Worm (Caenorhabditis elegans): ENCODE measurements around the gene ncx-7.
"Not testable (repeated sequence)": the region's sequence is repeated elsewhere in the genome, so short reads cannot be mapped to it uniquely, and the experiment has no call there.

ncx-7 gene

DNA sequence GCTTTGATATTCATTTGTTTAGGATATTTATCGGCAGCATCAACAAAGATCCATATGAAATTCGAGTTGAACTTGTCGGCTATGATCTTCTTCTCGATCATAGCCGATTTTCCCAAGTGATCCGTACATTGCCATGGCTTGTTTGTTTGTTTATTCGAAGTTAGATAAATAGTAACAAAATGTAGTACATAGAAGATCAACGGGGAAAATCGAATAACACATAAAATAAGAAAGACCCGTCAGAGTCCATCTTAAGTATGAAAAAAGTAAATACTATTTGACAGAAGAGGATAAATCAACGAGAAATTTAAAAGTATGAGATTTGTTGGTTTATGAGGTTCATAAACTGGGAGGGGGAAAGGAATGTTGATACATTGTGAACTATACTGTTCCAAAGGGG lies 37.4 kb downstream of the ncx-7 start, which contains the start of gene C07A9.5:
Gene C07A9.5 (minus strand): TSS at position 101 of the 400 bp plus-strand sequence.
- not testable (repeated sequence) for TF ChIP-seq ceh-48, elt-4, sox-4 (tag; optimal IDR thresholded peaks at IDR 0.05)

ce11 chrIII:9681206-9681605 lies 38.9 kb downstream of the ncx-7 start, which contains the start of gene C07A9.13:
TSS of gene C07A9.13 (minus strand) at chrIII:9681306.
- not testable (repeated sequence) for TF ChIP-seq zip-5 (tag; optimal IDR thresholded peaks at IDR 0.05); ceh-22 (tag; optimal IDR thresholded peaks at IDR 0.05); dmd-4 (tag; optimal IDR thresholded peaks at IDR 0.05; ENCODE audit: borderline replicate concordance)

DNA sequence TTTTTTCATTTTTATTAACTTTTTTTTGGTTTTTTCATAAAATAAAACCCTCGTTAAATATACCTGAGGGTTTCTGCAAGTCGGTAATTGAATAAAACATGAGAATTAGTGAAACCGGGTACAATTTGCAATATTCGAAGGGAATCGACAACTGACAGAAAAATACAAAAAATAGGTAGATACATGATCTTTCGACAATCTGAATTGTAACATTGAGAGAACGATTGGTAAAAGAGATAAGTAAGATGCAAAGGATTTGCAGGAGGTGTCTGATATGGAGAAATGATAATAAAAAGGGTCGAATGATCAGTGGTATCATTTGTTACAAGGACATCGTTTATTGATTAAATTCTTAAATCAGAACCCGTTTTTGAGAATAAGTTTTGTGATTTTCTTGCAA lies 41.3 kb downstream of the ncx-7 start, which contains the start of gene ugt-60:
Gene ugt-60 (minus strand): TSS at position 233 of the 400 bp plus-strand sequence.
- TF ChIP-seq mec-3 (tag; optimal IDR thresholded peaks at IDR 0.05; ENCODE audit: borderline replicate concordance): no peak
- peak; percentile 5 for TF ChIP-seq nhr-11 (tag; optimal IDR thresholded peaks at IDR 0.05)

DNA sequence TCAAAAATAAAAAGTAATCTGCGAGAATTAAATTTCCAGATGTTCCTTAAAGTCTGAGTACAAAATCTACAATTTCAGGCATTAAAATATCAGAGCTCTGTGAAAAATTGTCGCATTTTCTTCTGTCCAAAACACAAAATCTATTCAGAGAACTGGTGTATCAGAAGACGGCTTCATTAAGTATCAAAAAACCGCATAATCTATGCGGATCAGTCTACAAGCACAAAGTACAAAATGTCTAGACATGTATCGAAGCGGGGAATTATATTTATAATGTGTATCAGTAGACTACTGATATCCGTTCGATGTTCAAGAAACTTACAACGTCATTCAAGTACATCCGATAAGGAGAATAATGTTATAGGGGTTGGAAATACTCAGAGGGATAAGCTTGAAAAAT lies 50.5 kb downstream of the ncx-7 start:
- no peak for TF ChIP-seq gmeb-2 (tag; optimal IDR thresholded peaks at IDR 0.05)
- no peak for TF ChIP-seq ahr-1 (tag; optimal IDR thresholded peaks at IDR 0.05)
- no peak for TF ChIP-seq ceh-19 (GFP tag; optimal IDR thresholded peaks at IDR 0.05)
- TF ChIP-seq elt-2 (tag; optimal IDR thresholded peaks at IDR 0.05): no peak
- no peak for TF ChIP-seq ceh-14 (tag; optimal IDR thresholded peaks at IDR 0.05)
- no peak for TF ChIP-seq zip-5 (tag; optimal IDR thresholded peaks at IDR 0.05)
- no peak for TF ChIP-seq ceh-24 (tag; optimal IDR thresholded peaks at IDR 0.05)
- TF ChIP-seq pha-4 (tag; optimal IDR thresholded peaks at IDR 0.05): no peak
- no peak for TF ChIP-seq dmd-4 (tag; optimal IDR thresholded peaks at IDR 0.05; ENCODE audit: borderline replicate concordance)
- TF ChIP-seq tbx-7 (tag; optimal IDR thresholded peaks at IDR 0.05): no peak
- no peak for TF ChIP-seq K09A11.1 (tag; optimal IDR thresholded peaks at IDR 0.05; ENCODE audit: insufficient read depth)
- no peak for TF ChIP-seq lim-6 (tag; optimal IDR thresholded peaks at IDR 0.05)
- TF ChIP-seq lin-11 (tag; optimal IDR thresholded peaks at IDR 0.05): no peak
- TF ChIP-seq ceh-34 (tag; optimal IDR thresholded peaks at IDR 0.05): no peak
- no peak for TF ChIP-seq ceh-31 (tag; optimal IDR thresholded peaks at IDR 0.05)
- TF ChIP-seq ceh-9 (tag; optimal IDR thresholded peaks at IDR 0.05): no peak
- TF ChIP-seq nhr-232 (tag; optimal IDR thresholded peaks at IDR 0.05): no peak

DNA sequence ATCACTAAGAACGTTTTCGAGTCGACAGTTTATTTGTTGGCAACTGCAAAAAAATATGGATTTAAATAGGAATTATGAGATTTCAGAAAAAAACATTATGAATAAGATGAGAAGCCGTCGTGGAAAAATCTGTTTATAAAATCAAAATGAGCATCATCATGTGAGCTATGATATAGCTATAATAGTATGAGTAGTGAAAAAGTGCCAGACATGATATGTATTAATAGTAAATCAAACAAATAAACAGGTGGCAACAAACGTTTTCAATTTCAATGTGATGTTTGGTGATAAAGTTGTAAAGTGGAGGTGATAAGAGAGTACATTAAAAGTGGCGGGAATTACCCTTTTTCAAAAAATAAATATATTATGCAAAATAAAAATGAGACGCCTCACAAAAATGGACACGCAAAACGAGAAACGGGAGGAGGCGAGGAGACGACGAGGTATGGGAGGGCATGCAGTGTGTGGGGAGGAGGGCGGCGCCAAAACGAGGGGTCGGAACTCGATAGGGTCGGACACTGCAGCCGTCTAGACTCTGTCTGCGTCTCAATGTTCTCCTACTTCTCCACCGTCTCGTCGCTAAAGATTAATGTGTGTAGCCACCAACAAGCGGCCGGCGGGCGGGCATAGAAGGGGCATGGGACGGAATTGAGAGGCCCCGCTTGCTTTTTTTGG lies 52.4 kb downstream of the ncx-7 start, which contains the start of gene C07A9.9:
Gene C07A9.9 (minus strand): TSS at position 51 of the 675 bp plus-strand sequence.
- TF ChIP-seq dve-1 (tag; optimal IDR thresholded peaks at IDR 0.05) (peak; percentile 53), fkh-6 (tag; optimal IDR thresholded peaks at IDR 0.05) (peak; percentile 46), ceh-19 (GFP tag; optimal IDR thresholded peaks at IDR 0.05) (peak; percentile 28), ttx-3 (tag; optimal IDR thresholded peaks at IDR 0.05) (no peak), nfya-1 (tag; optimal IDR thresholded peaks at IDR 0.05) (peak; percentile 69), unc-3 (GFP tag; conservative IDR thresholded peaks at IDR 0.05) (0 out of 2 replicates have a peak, but pooled peaks have one; percentile 4), unc-3 (tag; optimal IDR thresholded peaks at IDR 0.05) (no peak), pha-2 (tag; optimal IDR thresholded peaks at IDR 0.05) (no peak), hlh-13 (GFP tag; optimal IDR thresholded peaks at IDR 0.05) (no peak), elt-2 (tag; optimal IDR thresholded peaks at IDR 0.05) (peak; percentile 38), ceh-34 (tag; optimal IDR thresholded peaks at IDR 0.05) (peak; percentile 80), C08G9.2 (tag; optimal IDR thresholded peaks at IDR 0.05) (peak; percentile 17), T23F11.4 (GFP tag; optimal IDR thresholded peaks at IDR 0.05) (peak; percentile 25), pag-3 (tag; optimal IDR thresholded peaks at IDR 0.05; ENCODE audit: borderline replicate concordance) (peak; percentile 1), F13H6.1 (tag; optimal IDR thresholded peaks at IDR 0.05) (peak; percentile 43), ahr-1 (tag; optimal IDR thresholded peaks at IDR 0.05) (no peak), ceh-14 (tag; optimal IDR thresholded peaks at IDR 0.05) (peak; percentile 46), pros-1 (tag; optimal IDR thresholded peaks at IDR 0.05) (peak; percentile 68), unc-42 (tag; optimal IDR thresholded peaks at IDR 0.05) (peak; percentile 52), npax-4 (tag; optimal IDR thresholded peaks at IDR 0.05) (no peak), ref-2 (tag; optimal IDR thresholded peaks at IDR 0.05) (peak; percentile 70), mec-3 (tag; optimal IDR thresholded peaks at IDR 0.05; ENCODE audit: borderline replicate concordance) (no peak), rnt-1 (tag; optimal IDR thresholded peaks at IDR 0.05) (no peak), ets-4 (tag; optimal IDR thresholded peaks at IDR 0.05) (peak; percentile 38), elt-4 (tag; optimal IDR thresholded peaks at IDR 0.05) (no peak), pqm-1 (tag; optimal IDR thresholded peaks at IDR 0.05) (peak; percentile 83), Y22D7AL.16 (tag; optimal IDR thresholded peaks at IDR 0.05) (no peak)
